Worm (Caenorhabditis elegans) whole organism, L1 larva: ENCODE measurements around the gene ptr-6.

Source experiments
- C34B4.2 ChIP-seq: sonication (generic microtip); optimal IDR thresholded peaks from 2 replicates; lab custom pipeline; 2017; ENCODE audit warnings: mild to moderate bottlenecking, missing genetic modification characterization, missing compliant biosample characterization
- aha-1 ChIP-seq: fragments of 150-350 bp; optimal IDR thresholded peaks from 2 replicates; lab custom pipeline; 2014; ENCODE audit warnings: missing biosample characterization, missing genetic modification characterization
- ama-1 ChIP-seq: fragments of 150-350 bp; optimal IDR thresholded peaks from 2 replicates; lab custom pipeline; 2014
- ceh-8 ChIP-seq: fragments of 200-800 bp; sonication (Bioruptor generic); optimal IDR thresholded peaks from 2 replicates; lab custom pipeline; 2018; ENCODE audit warnings: mild to moderate bottlenecking, missing genetic modification characterization, moderate library complexity, missing compliant biosample characterization
- ceh-82 ChIP-seq, 3 experiments: fragments of 150-350 bp in 1 of 3; sonication (generic microtip) in 2 of 3; optimal IDR thresholded peaks; 2 replicates each; lab custom pipeline; 2014 to 2017; ENCODE audit warnings: missing biosample characterization in 3 of 3, missing genetic modification characterization in 3 of 3
- ces-1 ChIP-seq: fragments of 150-350 bp; optimal IDR thresholded peaks from 2 replicates; lab custom pipeline; 2014; ENCODE audit warnings: missing biosample characterization, missing genetic modification reagents, missing genetic modification characterization
- dpl-1 ChIP-seq, 3 experiments: fragments of 150-350 bp in 2 of 3; sonication (generic microtip) in 1 of 3; optimal IDR thresholded peaks; 2 replicates each; lab custom pipeline; 2014 to 2017; ENCODE audit warnings: missing biosample characterization in 3 of 3, missing genetic modification characterization in 3 of 3, missing genetic modification reagents in 3 of 3
- dsc-1 ChIP-seq: sonication (generic microtip); optimal IDR thresholded peaks from 2 replicates; lab custom pipeline; 2016; ENCODE audit warnings: mild to moderate bottlenecking, missing genetic modification characterization, missing compliant biosample characterization
- efl-1 ChIP-seq, 4 experiments: fragments of 150-350 bp; optimal IDR thresholded peaks in 3 of 4; peaks in 1 of 4; 1 replicate in 1 of 4; 2 replicates in 3 of 4; lab custom pipeline; 2014; ENCODE audit warnings: missing biosample characterization in 2 of 4, missing genetic modification characterization in 2 of 4, missing genetic modification reagents in 2 of 4
- elt-2 ChIP-seq: sonication (generic microtip); optimal IDR thresholded peaks from 2 replicates; lab custom pipeline; 2016; ENCODE audit warnings: missing genetic modification characterization, mild to moderate bottlenecking, inconsistent platforms, missing compliant biosample characterization, missing genetic modification reagents
- elt-3 ChIP-seq, 6 experiments: fragments of 150-350 bp in 1 of 6; sonication (generic microtip); optimal IDR thresholded peaks; 2 replicates each; lab custom pipeline; 2017 to 2018; ENCODE audit warnings: missing biosample characterization in 6 of 6, missing genetic modification characterization in 6 of 6, inconsistent platforms in 1 of 6
- ets-5 ChIP-seq: fragments of 200-800 bp; sonication (Bioruptor generic); IDR thresholded peaks from 2 replicates; pipeline ENCODE4 v1.3.6; 2022; ENCODE audit warnings: missing genetic modification characterization, missing compliant biosample characterization
- fkh-10 ChIP-seq: sonication (generic microtip); optimal IDR thresholded peaks from 2 replicates; lab custom pipeline; 2017; ENCODE audit warnings: missing biosample characterization, missing genetic modification reagents, missing genetic modification characterization
- fkh-8 ChIP-seq: sonication (generic microtip); optimal IDR thresholded peaks from 2 replicates; lab custom pipeline; 2016; ENCODE audit warnings: mild to moderate bottlenecking, missing genetic modification characterization, missing compliant biosample characterization
- fos-1 ChIP-seq: fragments of 150-350 bp; optimal IDR thresholded peaks from 2 replicates; lab custom pipeline; 2014; ENCODE audit warnings: missing biosample characterization, missing genetic modification characterization
- grh-1 ChIP-seq: fragments of 200-800 bp; sonication (Bioruptor generic); IDR thresholded peaks from 2 replicates; pipeline ENCODE4 v1.3.6; 2022; ENCODE audit warnings: missing genetic modification reagents, missing genetic modification characterization, missing compliant biosample characterization
- hlh-4 ChIP-seq: sonication (generic microtip); optimal IDR thresholded peaks from 2 replicates; lab custom pipeline; 2016; ENCODE audit warnings: mild to moderate bottlenecking, missing genetic modification characterization, missing compliant biosample characterization
- irx-1 ChIP-seq: sonication (generic microtip); optimal IDR thresholded peaks from 2 replicates; lab custom pipeline; 2016; ENCODE audit warnings: missing genetic modification characterization, missing compliant biosample characterization
- isw-1 ChIP-seq: fragments of 200-800 bp; sonication (Bioruptor generic); IDR thresholded peaks from 2 replicates; pipeline ENCODE4 v1.3.6; 2022; ENCODE audit warnings: missing genetic modification characterization, missing compliant biosample characterization
- lin-14 ChIP-seq: fragments of 200-800 bp; sonication (Bioruptor generic); optimal IDR thresholded peaks from 2 replicates; lab custom pipeline; 2018; ENCODE audit warnings: mild to moderate bottlenecking, missing genetic modification characterization, moderate library complexity, missing compliant biosample characterization
- lin-15B ChIP-seq: fragments of 150-350 bp; sonication (generic microtip); optimal IDR thresholded peaks from 3 replicates; lab custom pipeline; 2014; ENCODE audit warnings: missing biosample characterization, missing genetic modification characterization
- lsy-2 ChIP-seq, 2 experiments: fragments of 150-350 bp; optimal IDR thresholded peaks; 2 replicates each; lab custom pipeline; 2014; ENCODE audit warnings: missing biosample characterization in 2 of 2, missing genetic modification characterization in 2 of 2
- nhr-28 ChIP-seq: fragments of 150-350 bp; optimal IDR thresholded peaks from 2 replicates; lab custom pipeline; 2014; ENCODE audit warnings: missing biosample characterization, missing genetic modification characterization
- nhr-71 ChIP-seq: sonication (generic microtip); optimal IDR thresholded peaks from 2 replicates; lab custom pipeline; 2016; ENCODE audit warnings: mild to moderate bottlenecking, missing genetic modification characterization, moderate library complexity, missing compliant biosample characterization
- nhr-76 ChIP-seq: sonication (generic microtip); optimal IDR thresholded peaks from 2 replicates; lab custom pipeline; 2017; ENCODE audit warnings: missing biosample characterization, missing genetic modification characterization
- pqm-1 ChIP-seq: sonication (generic microtip); optimal IDR thresholded peaks from 3 replicates; lab custom pipeline; 2017; ENCODE audit warnings: missing biosample characterization, missing genetic modification characterization
- snu-23 ChIP-seq: sonication (generic microtip); optimal IDR thresholded peaks from 2 replicates; lab custom pipeline; 2016; ENCODE audit warnings: missing genetic modification characterization, missing compliant biosample characterization
- sptf-1 ChIP-seq: fragments of 150-350 bp; optimal IDR thresholded peaks from 2 replicates; lab custom pipeline; 2014; ENCODE audit warnings: missing biosample characterization, missing genetic modification characterization
- sup-37 ChIP-seq: fragments of 200-800 bp; sonication (Bioruptor generic); optimal IDR thresholded peaks from 2 replicates; lab custom pipeline; 2018; ENCODE audit warnings: mild to moderate bottlenecking, missing genetic modification characterization, missing compliant biosample characterization
- tbx-2 ChIP-seq: sonication (generic microtip); optimal IDR thresholded peaks from 2 replicates; lab custom pipeline; 2016; ENCODE audit warnings: missing genetic modification characterization, missing compliant biosample characterization
- tlp-1 ChIP-seq: fragments of 150-350 bp; optimal IDR thresholded peaks from 2 replicates; lab custom pipeline; 2014; ENCODE audit warnings: missing biosample characterization, missing genetic modification characterization
- unc-86 ChIP-seq: sonication (generic microtip); optimal IDR thresholded peaks from 2 replicates; lab custom pipeline; 2016; ENCODE audit warnings: missing genetic modification characterization, missing compliant biosample characterization
- vab-15 ChIP-seq: sonication (generic microtip); optimal IDR thresholded peaks from 2 replicates; lab custom pipeline; 2017; ENCODE audit warnings: missing genotype, mild to moderate bottlenecking, missing genetic modification characterization, missing compliant biosample characterization
- zag-1 ChIP-seq: fragments of 150-350 bp; optimal IDR thresholded peaks from 2 replicates; lab custom pipeline; 2014; ENCODE audit warnings: missing biosample characterization, missing genetic modification characterization
- ztf-11 ChIP-seq, 2 experiments: sonication (generic microtip); optimal IDR thresholded peaks; 2 replicates each; lab custom pipeline; 2016 to 2017; ENCODE audit warnings: missing genetic modification characterization in 2 of 2, missing biosample characterization in 1 of 2, missing compliant biosample characterization in 1 of 2

ptr-6 gene

ce11 chrII:5281137-5281536 lies 34.5 kb upstream of the ptr-6 start (continued):
- TF ChIP-seq fkh-10 (no peak), elt-2 (peak; percentile 56), vab-15 (tag; lab: Kevin White, UChicago) (no peak), isw-1 (GFP tag; lab: Robert Waterston, UW) (no peak), efl-1 (optimal IDR thresholded peaks at IDR 0.05; lab: Kevin White, UChicago) (no peak), efl-1 (GFP tag; optimal IDR thresholded peaks at IDR 0.05 in 1 of 2; lab: Kevin White, UChicago) (peak in 1 of 2 experiments; percentile 89), nhr-28 (tag; lab: Kevin White, UChicago) (no peak), ceh-8 (no peak), zag-1 (tag; lab: Kevin White, UChicago) (no peak), ets-5 (no peak)

- peak; percentile 22 for TF ChIP-seq elt-2
- TF ChIP-seq ama-1: peak; percentile 28
- TF ChIP-seq hlh-4 (tag; lab: Kevin White, UChicago): no peak
These were observed 31.1 kb upstream of the ptr-6 start for ce11 chrII:5277780-5278179.

ce11 chrII:5276736-5277135 lies 30.1 kb upstream of the ptr-6 start:
- TF ChIP-seq snu-23 (GFP tag; lab: Kevin White, UChicago) (peak; percentile 6), unc-86 (peak; percentile 46), lin-14 (peak; percentile 90), ceh-82 (tag; optimal IDR thresholded peaks at IDR 0.05; lab: Kevin White, UChicago) (peak in 1 of 3 experiments; percentile 19), fkh-8 (tag; lab: Kevin White, UChicago) (peak; percentile 37), nhr-71 (tag; lab: Kevin White, UChicago) (peak; percentile 34), irx-1 (tag; lab: Kevin White, UChicago) (no peak), lsy-2 (tag; optimal IDR thresholded peaks at IDR 0.05; lab: Kevin White, UChicago) (peak in 1 of 2 experiments; percentile 47), fkh-10 (peak; percentile 74), ztf-11 (tag; optimal IDR thresholded peaks at IDR 0.05; lab: Kevin White, UChicago) (no peak)
- TF ChIP-seq, all 84 proteins: peak for 8

- TF ChIP-seq ces-1 (no peak), tbx-2 (tag; lab: Kevin White, UChicago) (peak; percentile 31), lin-14 (peak; percentile 82), nhr-71 (tag; lab: Kevin White, UChicago) (peak; percentile 20), dpl-1 (GFP tag; optimal IDR thresholded peaks at IDR 0.05; lab: Kevin White, UChicago) (peak in 1 of 3 experiments; percentile 2), lsy-2 (tag; optimal IDR thresholded peaks at IDR 0.05; lab: Kevin White, UChicago) (peak in 1 of 2 experiments; percentile 4), snu-23 (GFP tag; lab: Kevin White, UChicago) (no peak), fkh-10 (peak; percentile 91)
- TF ChIP-seq, all 84 proteins: peak for 6
These were observed 25.2 kb upstream of the ptr-6 start, which contains the start of gene drn-1 for ce11 chrII:5271729-5272322. TSS of gene drn-1 (minus strand) at chrII:5271845.

- no peak for TF ChIP-seq ama-1
- TF ChIP-seq sptf-1 (tag; lab: Kevin White, UChicago): no peak
- TF ChIP-seq fos-1 (tag; lab: Kevin White, UChicago): no peak
- no peak for TF ChIP-seq C34B4.2 (tag; lab: Kevin White, UChicago)
- TF ChIP-seq fkh-10: no peak
- TF ChIP-seq lin-15B (tag; lab: Kevin White, UChicago): no peak
- TF ChIP-seq elt-3 (tag; optimal IDR thresholded peaks at IDR 0.05; lab: Kevin White, UChicago): no peak
- TF ChIP-seq sup-37 (GFP tag; lab: Kevin White, UChicago): no peak
- no peak for TF ChIP-seq aha-1 (tag; lab: Kevin White, UChicago)
- no peak for TF ChIP-seq dsc-1 (tag; lab: Kevin White, UChicago)
- TF ChIP-seq isw-1 (GFP tag; lab: Robert Waterston, UW): no peak
- no peak for TF ChIP-seq tlp-1 (tag; lab: Kevin White, UChicago)
- no peak for TF ChIP-seq nhr-76 (tag; lab: Kevin White, UChicago)
- no peak for TF ChIP-seq grh-1 (GFP tag; lab: Robert Waterston, UW)
- no peak for TF ChIP-seq pqm-1 (tag; lab: Kevin White, UChicago)
These were observed 22.3 kb upstream of the ptr-6 start for ce11 chrII:5268977-5269376.
